Fruit fly (Drosophila melanogaster): Measurements from ENCODE around the gene Sfp24Bc.

The Sfp24Bc gene

dm6 chr2L:3648173-3648972 is 22.0 kb downstream of the Sfp24Bc start (continued):
- TF ChIP-seq chif (GFP tag; optimal IDR thresholded peaks at IDR 0.05) (no peak), CG8281 (tag; optimal IDR thresholded peaks at IDR 0.05) (no peak), NC2α (GFP tag; optimal IDR thresholded peaks at IDR 0.05) (no peak), Rfx (GFP tag; IDR thresholded peaks at IDR 0.05) (peak; percentile 26; the same call in 1 of the 2 replicates), CG1529 (GFP tag; optimal IDR thresholded peaks at IDR 0.05) (no peak), HmgD (GFP tag; optimal IDR thresholded peaks at IDR 0.05) (no peak), nmo (GFP tag; optimal IDR thresholded peaks at IDR 0.05) (no peak), CG4282 (GFP tag; optimal IDR thresholded peaks at IDR 0.05) (no peak)

- TF ChIP-seq Chrac-16 (GFP tag; optimal IDR thresholded peaks at IDR 0.05) (no peak), fd96Cb (tag; optimal IDR thresholded peaks at IDR 0.05) (no peak), CG31365 (tag; optimal IDR thresholded peaks at IDR 0.05) (no peak), CG6813 (GFP tag; optimal IDR thresholded peaks at IDR 0.05) (no peak), CG32767 (GFP tag; IDR thresholded peaks at IDR 0.05) (0 out of 2 replicates have a peak, but pooled peaks have one; percentile 34), Sox102F (GFP tag; optimal IDR thresholded peaks at IDR 0.05) (peak; percentile 14), bcd (GFP tag; optimal IDR thresholded peaks at IDR 0.05) (no peak), CG9727 (GFP tag; optimal IDR thresholded peaks at IDR 0.05) (peak; percentile 10), crol (GFP tag; IDR thresholded peaks at IDR 0.05) (no peak), ato (GFP tag; IDR thresholded peaks at IDR 0.05; ENCODE audit: partially characterized antibody) (no peak), PHDP (tag; optimal IDR thresholded peaks at IDR 0.05) (peak; percentile 31), fd64A (GFP tag; optimal IDR thresholded peaks at IDR 0.05) (peak; percentile 21), MTF-1 (GFP tag; optimal IDR thresholded peaks at IDR 0.05; ENCODE audit: borderline replicate concordance) (no peak), CG17912 (GFP tag; optimal IDR thresholded peaks at IDR 0.05) (peak; percentile 37), nerfin-1 (tag; optimal IDR thresholded peaks at IDR 0.05) (no peak), jumu (GFP tag; optimal IDR thresholded peaks at IDR 0.05) (no peak), CG32532 (GFP tag; IDR thresholded peaks at IDR 0.05) (no peak), Xbp1 (GFP tag; optimal IDR thresholded peaks at IDR 0.05) (no peak), CG3847 (GFP tag; IDR thresholded peaks at IDR 0.05) (no peak), gsb-n (tag; optimal IDR thresholded peaks at IDR 0.05) (peak; percentile 47), CG17328 (GFP tag; IDR thresholded peaks at IDR 0.05) (peak; percentile 21; the same call in 1 of the 2 replicates), gcm (GFP tag; optimal IDR thresholded peaks at IDR 0.05) (peak; percentile 2), chn (GFP tag; optimal IDR thresholded peaks at IDR 0.05) (no peak), CG18599 (GFP tag; optimal IDR thresholded peaks at IDR 0.05) (no peak), CG16815 (GFP tag; optimal IDR thresholded peaks at IDR 0.05) (no peak), usp (GFP tag; optimal IDR thresholded peaks at IDR 0.05) (no peak), Trl (optimal IDR thresholded peaks at IDR 0.05) (no peak), Trl (GFP tag; optimal IDR thresholded peaks at IDR 0.05) (no peak), CG3995 (GFP tag; optimal IDR thresholded peaks at IDR 0.05) (no peak), Ravus (GFP tag; IDR thresholded peaks at IDR 0.05) (no peak), prd (optimal IDR thresholded peaks at IDR 0.05) (no peak), prd (GFP tag; IDR thresholded peaks at IDR 0.05) (no peak), CG1233 (GFP tag; optimal IDR thresholded peaks at IDR 0.05) (peak; percentile 8), CG8924 (tag; optimal IDR thresholded peaks at IDR 0.05) (peak; percentile 28), CG2678 (tag; optimal IDR thresholded peaks at IDR 0.05) (peak; percentile 29), ham (GFP tag; IDR thresholded peaks at IDR 0.05) (no peak), CG10959 (GFP tag; IDR thresholded peaks at IDR 0.05) (no peak), Usf (GFP tag; optimal IDR thresholded peaks at IDR 0.05) (no peak), croc (GFP tag; conservative IDR thresholded peaks at IDR 0.05) (no peak), CG31388 (GFP tag; optimal IDR thresholded peaks at IDR 0.05) (no peak)
These were observed 22.7 kb downstream of the Sfp24Bc start for dm6 chr2L:3647521-3648172.
